Fruit fly (Drosophila melanogaster) S2 (cell line): ENCODE results near the gene CG11095.

ENCODE experiments used
- CG8478 ChIP-seq: fragments of >200 bp; optimal IDR thresholded peaks from 2 replicates; lab custom pipeline; 2018
- CTCF ChIP-seq, 2 experiments: fragments of >200 bp; optimal IDR thresholded peaks; 2 replicates each; lab custom pipeline; 2018

DNA sequence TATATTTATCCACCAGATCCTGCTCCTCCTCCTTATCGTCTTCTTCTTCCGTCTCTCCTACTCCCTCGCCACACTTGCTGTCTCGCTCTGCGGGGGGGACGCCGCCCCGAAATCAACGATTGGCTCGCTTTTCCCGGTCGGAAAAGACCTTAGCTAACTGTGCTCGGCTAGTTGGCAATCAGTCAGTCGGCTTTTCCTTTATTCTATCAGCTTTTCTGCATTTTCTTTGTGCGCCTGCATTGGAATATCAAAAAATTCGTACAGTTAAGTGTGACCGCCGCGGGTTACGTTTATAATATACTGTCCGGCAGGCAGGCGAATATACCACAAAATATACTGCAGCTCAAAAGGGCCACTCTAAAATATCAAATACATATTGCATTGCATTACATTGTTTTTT lies 18.5 kb downstream of the CG11095 start, which contains the start of gene jub:
- TF ChIP-seq CG8478 (no peak), CTCF (optimal IDR thresholded peaks at IDR 0.05; lab: Kevin White, UChicago) (no peak)
